Worm (Caenorhabditis elegans): Measurements from ENCODE around the gene F55A11.6.

Gene F55A11.6

DNA sequence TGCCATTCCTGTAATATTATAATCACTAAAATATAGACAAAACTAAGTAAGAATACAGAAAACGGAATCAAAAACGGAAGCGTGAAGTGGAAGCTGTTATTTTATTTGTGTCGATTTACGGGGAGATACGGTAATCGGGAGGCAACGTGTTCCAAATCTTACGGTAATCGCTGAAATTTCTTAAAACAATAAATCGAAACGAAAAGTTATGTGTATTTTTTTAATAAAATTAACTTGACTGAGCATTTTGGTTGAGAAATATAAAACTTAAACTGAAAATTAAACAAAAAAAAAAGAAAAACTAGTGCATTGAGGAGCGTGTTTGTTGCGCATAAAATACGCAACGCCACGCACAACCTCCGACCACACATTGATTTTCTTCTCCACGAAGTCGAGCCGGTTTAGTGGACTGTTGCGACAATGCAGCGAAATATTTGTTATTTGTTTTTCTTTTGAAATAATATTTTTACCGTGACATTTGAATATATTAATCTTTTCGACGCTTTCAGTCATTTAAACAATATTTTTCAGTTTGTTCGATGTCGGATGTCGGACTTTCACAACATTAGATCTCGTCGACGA lies 12.2 kb upstream of the F55A11.6 start, which contains the start of the genes F55A11.1 and syx-5 (continued):
- no peak for TF ChIP-seq unc-62 (GFP tag; optimal IDR thresholded peaks at IDR 0.05 in 1 of 2)
- TF ChIP-seq unc-62 (tag; optimal IDR thresholded peaks at IDR 0.05): no peak
- peak in 1 of 2 experiments; percentile 84 for TF ChIP-seq mdl-1 (tag; optimal IDR thresholded peaks at IDR 0.05)
- TF ChIP-seq aly-2 (tag; optimal IDR thresholded peaks at IDR 0.05): no peak
- TF ChIP-seq tag-97 (GFP tag; IDR thresholded peaks at IDR 0.05): no peak

- TF ChIP-seq lin-38 (GFP tag; IDR thresholded peaks at IDR 0.05): peak; percentile 18; the same call in 1 of the 2 replicates
- TF ChIP-seq unc-62 (GFP tag; optimal IDR thresholded peaks at IDR 0.05 in 1 of 2): peak in 1 of 2 experiments; percentile 51
- TF ChIP-seq unc-62 (tag; optimal IDR thresholded peaks at IDR 0.05): no peak
- TF ChIP-seq zag-1 (tag; optimal IDR thresholded peaks at IDR 0.05): no peak
- TF ChIP-seq lin-39 (tag; optimal IDR thresholded peaks at IDR 0.05): no peak
Measured at ce11 chrV:11767028-11767427, 9.6 kb upstream of the F55A11.6 start, which contains the start of gene sel-11. TSS of gene sel-11 (plus strand) at chrV:11767328.

DNA sequence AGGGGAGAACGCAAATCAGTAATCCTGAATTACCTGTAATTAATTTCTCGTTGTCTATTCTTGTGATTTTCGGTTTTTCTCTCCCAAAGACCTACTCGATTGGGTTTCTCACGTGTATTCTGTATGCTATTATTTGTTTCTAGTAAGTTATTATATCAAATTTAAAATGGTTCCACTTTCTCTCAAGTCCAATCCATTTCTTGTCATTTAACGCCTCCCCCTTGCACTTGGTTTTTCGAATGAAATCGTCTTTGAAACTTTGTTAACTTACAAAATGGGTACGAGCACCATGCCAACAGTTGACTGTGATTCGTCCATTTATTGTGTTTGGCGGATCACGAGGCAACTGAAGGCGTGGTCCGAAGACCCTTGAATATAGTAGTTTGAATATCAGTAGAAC lies 7.0 kb upstream of the F55A11.6 start:
- TF ChIP-seq daf-19 (GFP tag; conservative IDR thresholded peaks at IDR 0.05): 0 out of 2 replicates have a peak, but pooled peaks have one; percentile 34
- TF ChIP-seq ceh-82 (tag; optimal IDR thresholded peaks at IDR 0.05): no peak
- TF ChIP-seq aha-1 (tag): peak; percentile 55
- TF ChIP-seq unc-62 (GFP tag; optimal IDR thresholded peaks at IDR 0.05 in 1 of 2): peak in 1 of 2 experiments; percentile 92
- no peak for TF ChIP-seq unc-62 (tag; optimal IDR thresholded peaks at IDR 0.05)
- TF ChIP-seq ZK337.2 (GFP tag; IDR thresholded peaks at IDR 0.05): no peak

- TF ChIP-seq nhr-41 (GFP tag; IDR thresholded peaks at IDR 0.05) (no peak), D1046.2 (GFP tag; IDR thresholded peaks at IDR 0.05) (0 out of 2 replicates have a peak, but pooled peaks have one; percentile 62), F49E8.2 (tag; optimal IDR thresholded peaks at IDR 0.05; ENCODE audit: borderline replicate concordance) (peak; percentile 4), vab-7 (GFP tag; IDR thresholded peaks at IDR 0.05) (0 out of 2 replicates have a peak, but pooled peaks have one; percentile 16), ama-1 (optimal IDR thresholded peaks at IDR 0.05) (peak; percentile 82), hlh-11 (tag; optimal IDR thresholded peaks at IDR 0.05) (peak; percentile 22), lir-3 (tag; optimal IDR thresholded peaks at IDR 0.05) (no peak), ceh-44 (GFP tag; IDR thresholded peaks at IDR 0.05) (no peak), unc-130 (GFP tag; optimal IDR thresholded peaks at IDR 0.05) (peak; percentile 33), mes-2 (tag; optimal IDR thresholded peaks at IDR 0.05; ENCODE audit: poor library complexity, severe bottlenecking) (peak; percentile 25)
Measured at ce11 chrV:11770053-11770517, 6.6 kb upstream of the F55A11.6 start, which contains the start of gene F55A11.4. TSS of gene F55A11.4 (plus strand) at chrV:11770467.

ce11 chrV:11773420-11773819 lies 3.2 kb upstream of the F55A11.6 start, which contains the start of gene bus-18:
TSS of gene bus-18 (plus strand) at chrV:11773720.
- TF ChIP-seq pha-4 (GFP tag; IDR thresholded peaks at IDR 0.05) (no peak), pha-4 (tag; optimal IDR thresholded peaks at IDR 0.05) (no peak), D1046.2 (GFP tag; IDR thresholded peaks at IDR 0.05) (no peak), nhr-48 (tag; optimal IDR thresholded peaks at IDR 0.05) (no peak), daf-8 (GFP tag; IDR thresholded peaks at IDR 0.05) (no peak), F44E2.7 (GFP tag; IDR thresholded peaks at IDR 0.05) (no peak), lim-7 (GFP tag; IDR thresholded peaks at IDR 0.05) (no peak), aha-1 (tag) (no peak), hlh-11 (tag; optimal IDR thresholded peaks at IDR 0.05) (no peak), dve-1 (tag; optimal IDR thresholded peaks at IDR 0.05; ENCODE audit: insufficient read depth) (no peak), lin-1 (GFP tag; IDR thresholded peaks at IDR 0.05) (no peak), unc-39 (tag; optimal IDR thresholded peaks at IDR 0.05) (no peak), fkh-10 (GFP tag; optimal IDR thresholded peaks at IDR 0.05) (no peak), ZK337.2 (GFP tag; IDR thresholded peaks at IDR 0.05) (no peak), F49E8.2 (tag; optimal IDR thresholded peaks at IDR 0.05; ENCODE audit: borderline replicate concordance) (no peak), mxl-2 (GFP tag; conservative IDR thresholded peaks at IDR 0.05) (no peak), sdz-12 (GFP tag; optimal IDR thresholded peaks at IDR 0.05) (no peak)

All from whole organism, L4 larva.